Worm (Caenorhabditis elegans): ENCODE data around the gene Y51A2A.16.

- TF ChIP-seq W03F9.2 (tag; optimal IDR thresholded peaks at IDR 0.05) (no peak), him-1 (tag; optimal IDR thresholded peaks at IDR 0.05) (no peak)
Observed at ce11 chrV:18243227-18243626, 37.5 kb downstream of the Y51A2A.16 start.
